Fruit fly (Drosophila melanogaster) whole organism, pupa: ENCODE measurements around the gene Fatp1.

Source experiments
- CG10348 ChIP-seq: fragments of 200-800 bp; sonication (Bioruptor generic); IDR thresholded peaks from 2 replicates; pipeline ENCODE4 v1.3.6; 2022; ENCODE audit warnings: missing biosample characterization, missing genetic modification characterization
- CG12605 ChIP-seq: fragments of 200-800 bp; sonication (Bioruptor generic); IDR thresholded peaks from 2 replicates; pipeline ENCODE4 v1.3.6; 2022; ENCODE audit warnings: missing biosample characterization, missing genetic modification characterization
- CG15710 ChIP-seq: fragments of 200-800 bp; sonication (Bioruptor generic); optimal IDR thresholded peaks from 2 replicates; lab custom pipeline; 2018; ENCODE audit warnings: missing biosample characterization, mild to moderate bottlenecking, missing genetic modification characterization, moderate library complexity
- CG17806 ChIP-seq: fragments of 200-800 bp; sonication (Bioruptor generic); optimal IDR thresholded peaks from 2 replicates; lab custom pipeline; 2018; ENCODE audit warnings: missing biosample characterization, mild to moderate bottlenecking, missing genetic modification characterization, moderate library complexity
- D1 ChIP-seq: fragments of 200-800 bp; sonication (Bioruptor generic); optimal IDR thresholded peaks from 2 replicates; lab custom pipeline; 2018; ENCODE audit warnings: missing biosample characterization, mild to moderate bottlenecking, missing genetic modification characterization, moderate library complexity
- EcR ChIP-seq: fragments of 200-800 bp; sonication (Bioruptor generic); optimal IDR thresholded peaks from 3 replicates; lab custom pipeline; 2019; ENCODE audit warnings: missing biosample characterization, missing genetic modification characterization, mild to moderate bottlenecking, moderate library complexity, missing genetic modification reagents
- Ets98B ChIP-seq: fragments of 200-800 bp; sonication (Bioruptor generic); IDR thresholded peaks from 2 replicates; pipeline ENCODE4 v1.3.6; 2022; ENCODE audit warnings: missing biosample characterization, missing genetic modification characterization
- fd96Ca ChIP-seq: fragments of 200-800 bp; sonication (Bioruptor generic); IDR thresholded peaks from 3 replicates; pipeline ENCODE4 v1.3.6; 2022; ENCODE audit warnings: missing biosample characterization, missing genetic modification characterization
- rn ChIP-seq: fragments of 200-800 bp; sonication (Bioruptor generic); IDR thresholded peaks from 2 replicates; pipeline ENCODE4 v1.3.6; 2022; ENCODE audit warnings: missing biosample characterization, missing genetic modification characterization

dm6 chr2L:10516470-10517048 is 459 bp downstream of the Fatp1 start:
- peak; percentile 71 for TF ChIP-seq EcR (GFP tag; lab: Kevin White, UChicago)
- no peak for TF ChIP-seq D1 (tag; lab: Kevin White, UChicago)
- no peak for TF ChIP-seq CG15710
- TF ChIP-seq CG17806 (tag; lab: Kevin White, UChicago), result no peak
- TF ChIP-seq CG12605 (GFP tag; lab: Robert Waterston, UW), result peak; percentile 16; the same call in 1 of the 2 replicates
- TF ChIP-seq CG10348 (GFP tag; lab: Robert Waterston, UW), result no peak
- TF ChIP-seq rn, result 0 out of 2 replicates have a peak, but pooled peaks have one; percentile 5
- peak; percentile 59; the same call in 1 of the 2 replicates for TF ChIP-seq Ets98B
- peak; percentile 46; the same call in 1 of the 3 replicates for TF ChIP-seq fd96Ca
